Fruit fly (Drosophila melanogaster) whole organism: ENCODE measurements around the gene DIP-iota.

Experiments used
- CG8478 ChIP-seq: fragments of >200 bp; optimal IDR thresholded peaks from 2 replicates; lab custom pipeline; 2018; ENCODE audit warnings: inconsistent platforms
- Dll ChIP-seq: fragments of >200 bp; optimal IDR thresholded peaks from 2 replicates; lab custom pipeline; 2017

DNA sequence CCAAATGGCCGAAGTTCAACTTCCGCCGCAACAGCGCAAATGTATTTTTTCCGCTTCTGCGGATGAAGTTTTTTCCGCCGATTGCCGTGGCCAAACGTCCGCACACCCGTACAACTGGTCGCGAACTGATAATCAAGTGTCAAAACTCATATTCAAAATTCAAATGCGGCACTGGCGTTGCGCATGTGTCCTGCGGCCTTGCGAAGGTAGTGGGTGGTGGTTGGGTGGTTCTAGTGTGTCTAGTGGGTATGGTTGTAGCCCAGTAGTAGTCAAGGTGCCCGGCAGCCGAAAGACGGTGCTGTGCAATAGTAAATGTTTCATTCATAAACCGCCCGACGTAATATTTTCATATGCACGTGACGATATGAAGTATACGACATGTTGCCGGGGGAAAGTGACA lies at the start of gene DIP-iota:
- TF ChIP-seq CG8478 (lab: Kevin White, UChicago) (no peak), Dll (no peak)
